Worm (Caenorhabditis elegans) whole organism, late embryonic: ENCODE results near the gene eif-2Bepsilon.

Experiments
- C38D4.7 ChIP-seq: fragments of 200-800 bp; sonication (Bioruptor generic); optimal IDR thresholded peaks from 2 replicates; lab custom pipeline; 2018; ENCODE audit warnings: mild to moderate bottlenecking, missing genetic modification characterization, moderate library complexity, missing compliant biosample characterization
- F13H6.1 ChIP-seq: sonication (generic microtip); optimal IDR thresholded peaks from 2 replicates; lab custom pipeline; 2016; ENCODE audit warnings: missing genetic modification characterization, missing compliant biosample characterization
- ama-1 ChIP-seq: fragments of 150-350 bp; optimal IDR thresholded peaks from 2 replicates; lab custom pipeline; 2014
- ceh-18 ChIP-seq: sonication (generic microtip); optimal IDR thresholded peaks from 2 replicates; lab custom pipeline; 2016; ENCODE audit warnings: missing genetic modification characterization, missing compliant biosample characterization
- ceh-6 ChIP-seq: fragments of 200-800 bp; sonication (Bioruptor generic); optimal IDR thresholded peaks from 2 replicates; lab custom pipeline; 2018; ENCODE audit warnings: mild to moderate bottlenecking, missing genetic modification characterization, missing compliant biosample characterization
- ceh-9 ChIP-seq: sonication (generic microtip); optimal IDR thresholded peaks from 2 replicates; lab custom pipeline; 2016; ENCODE audit warnings: mild to moderate bottlenecking, missing genetic modification characterization, inconsistent platforms, missing compliant biosample characterization
- hlh-6 ChIP-seq: sonication (generic microtip); optimal IDR thresholded peaks from 2 replicates; lab custom pipeline; 2016; ENCODE audit warnings: missing genotype, missing genetic modification characterization, missing compliant biosample characterization
- lin-11 ChIP-seq: fragments of 200-800 bp; sonication (Bioruptor generic); optimal IDR thresholded peaks from 2 replicates; lab custom pipeline; 2018; ENCODE audit warnings: mild to moderate bottlenecking, missing genetic modification characterization, missing compliant biosample characterization
- nhr-11 ChIP-seq: fragments of 150-350 bp; optimal IDR thresholded peaks from 2 replicates; lab custom pipeline; 2014; ENCODE audit warnings: missing biosample characterization, missing genetic modification characterization
- pqm-1 ChIP-seq: sonication (generic microtip); optimal IDR thresholded peaks from 2 replicates; lab custom pipeline; 2016; ENCODE audit warnings: missing genetic modification characterization, missing compliant biosample characterization
- rnt-1 ChIP-seq: sonication (generic microtip); optimal IDR thresholded peaks from 2 replicates; lab custom pipeline; 2016; ENCODE audit warnings: missing genetic modification characterization, missing compliant biosample characterization
- sox-2 ChIP-seq: fragments of 200-800 bp; sonication (Bioruptor generic); IDR thresholded peaks from 2 replicates; pipeline ENCODE4 v1.3.6; 2022; ENCODE audit warnings: missing genetic modification reagents, missing genetic modification characterization, missing compliant biosample characterization
- unc-3 ChIP-seq, 2 experiments: fragments of 200-800 bp in 1 of 2; sonication (Bioruptor generic) in 1 of 2; sonication (generic microtip) in 1 of 2; conservative IDR thresholded peaks in 1 of 2; optimal IDR thresholded peaks in 1 of 2; 2 replicates each; pipeline versions ENCODE4 v1.3.6 to Lab custom; 2016 to 2022; ENCODE audit warnings: missing compliant biosample characterization in 2 of 2, missing genetic modification characterization in 2 of 2, missing genetic modification reagents in 1 of 2
- unc-55 ChIP-seq: sonication (generic microtip); optimal IDR thresholded peaks from 2 replicates; lab custom pipeline; 2017; ENCODE audit warnings: missing biosample characterization, missing genetic modification reagents, missing genetic modification characterization

- TF ChIP-seq ceh-6 (GFP tag; lab: Kevin White, UChicago) (no peak), unc-55 (GFP tag; lab: Kevin White, UChicago) (no peak), ceh-9 (tag; lab: Kevin White, UChicago) (no peak), ceh-18 (tag; lab: Kevin White, UChicago) (no peak), hlh-6 (tag; lab: Kevin White, UChicago) (no peak), unc-3 (GFP tag; conservative IDR thresholded peaks at IDR 0.05; lab: Robert Waterston, UW) (no peak), unc-3 (tag; optimal IDR thresholded peaks at IDR 0.05; lab: Kevin White, UChicago) (no peak), F13H6.1 (tag; lab: Kevin White, UChicago) (no peak), sox-2 (GFP tag; lab: Robert Waterston, UW) (no peak), pqm-1 (no peak), lin-11 (no peak), nhr-11 (tag; lab: Kevin White, UChicago) (no peak), rnt-1 (tag; lab: Kevin White, UChicago) (no peak), C38D4.7 (GFP tag; lab: Kevin White, UChicago) (no peak), ama-1 (no peak)
Measured at ce11 chrII:8661539-8661938, at the start of gene eif-2Bepsilon, which contains the start of gene piga-1.
